Worm (Caenorhabditis elegans) whole organism, midembryonic: ENCODE results near the gene K07F5.12.

ENCODE experiments used
- T22C8.4 ChIP-seq: fragments of 200-800 bp; sonication (Bioruptor generic); IDR thresholded peaks from 2 replicates; pipeline ENCODE4 v1.3.6; 2022; ENCODE audit warnings: missing genetic modification characterization, missing compliant biosample characterization
- cog-1 ChIP-seq: sonication (generic microtip); optimal IDR thresholded peaks from 2 replicates; lab custom pipeline; 2016; ENCODE audit warnings: missing genetic modification characterization, missing compliant biosample characterization
- flt-1 ChIP-seq: fragments of 200-800 bp; sonication (Bioruptor generic); IDR thresholded peaks from 2 replicates; pipeline ENCODE4 v1.3.6; 2022; ENCODE audit warnings: missing genetic modification characterization, missing compliant biosample characterization
- ref-1 ChIP-seq: fragments of 200-800 bp; sonication (Bioruptor generic); conservative IDR thresholded peaks from 2 replicates; pipeline ENCODE4 v1.3.6; 2022; ENCODE audit warnings: missing genetic modification reagents, missing genetic modification characterization, missing compliant biosample characterization
- ztf-23 ChIP-seq: fragments of 200-800 bp; sonication (Bioruptor generic); IDR thresholded peaks from 2 replicates; pipeline ENCODE4 v1.3.6; 2022; ENCODE audit warnings: missing genetic modification reagents, missing genetic modification characterization, missing compliant biosample characterization
- ztf-29 ChIP-seq: fragments of 200-800 bp; sonication (Bioruptor generic); IDR thresholded peaks from 2 replicates; pipeline ENCODE4 v1.3.6; 2022; ENCODE audit warnings: missing genetic modification reagents, missing genetic modification characterization, missing compliant biosample characterization

ce11 chrIV:9842071-9842470 lies 13.7 kb upstream of the K07F5.12 start, which contains the start of gene K07F5.17:
- TF ChIP-seq cog-1 (tag; lab: Kevin White, UChicago) (no peak), ztf-29 (GFP tag; lab: Robert Waterston, UW) (no peak), flt-1 (no peak), ref-1 (GFP tag; lab: Robert Waterston, UW) (no peak), ztf-23 (GFP tag; lab: Robert Waterston, UW) (no peak), T22C8.4 (GFP tag; lab: Robert Waterston, UW) (no peak)
